Worm (Caenorhabditis elegans) whole organism, L2 larva: Measurements from ENCODE around the gene cest-32.

Source experiments
- F13H6.1 ChIP-seq: sonication (generic microtip); optimal IDR thresholded peaks from 2 replicates; lab custom pipeline; 2016; ENCODE audit warnings: missing genetic modification characterization, missing compliant biosample characterization
- ama-1 ChIP-seq: fragments of 150-350 bp; optimal IDR thresholded peaks from 2 replicates; lab custom pipeline; 2018; ENCODE audit warnings: inconsistent platforms
- dmd-4 ChIP-seq: sonication (generic microtip); optimal IDR thresholded peaks from 2 replicates; lab custom pipeline; 2017; ENCODE audit warnings: missing biosample characterization, missing genetic modification characterization
- elt-3 ChIP-seq: sonication (generic microtip); optimal IDR thresholded peaks from 2 replicates; lab custom pipeline; 2017; ENCODE audit warnings: missing biosample characterization, missing genetic modification characterization
- lin-13 ChIP-seq: fragments of 150-350 bp; optimal IDR thresholded peaks from 2 replicates; lab custom pipeline; 2014; ENCODE audit warnings: missing biosample characterization, missing genetic modification reagents, missing genetic modification characterization
- nhr-237 ChIP-seq: fragments of 150-350 bp; optimal IDR thresholded peaks from 2 replicates; lab custom pipeline; 2014; ENCODE audit warnings: missing biosample characterization, missing genetic modification characterization
- nhr-77 ChIP-seq: fragments of 150-350 bp; optimal IDR thresholded peaks from 2 replicates; lab custom pipeline; 2014; ENCODE audit warnings: missing biosample characterization, missing genetic modification characterization
- snpc-4 ChIP-seq: fragments of 150-350 bp; optimal IDR thresholded peaks from 2 replicates; lab custom pipeline; 2014; ENCODE audit warnings: missing biosample characterization, missing genetic modification characterization
- unc-62 ChIP-seq: fragments of 150-350 bp; optimal IDR thresholded peaks from 2 replicates; lab custom pipeline; 2014; ENCODE audit warnings: missing biosample characterization, missing genetic modification reagents, missing genetic modification characterization

DNA sequence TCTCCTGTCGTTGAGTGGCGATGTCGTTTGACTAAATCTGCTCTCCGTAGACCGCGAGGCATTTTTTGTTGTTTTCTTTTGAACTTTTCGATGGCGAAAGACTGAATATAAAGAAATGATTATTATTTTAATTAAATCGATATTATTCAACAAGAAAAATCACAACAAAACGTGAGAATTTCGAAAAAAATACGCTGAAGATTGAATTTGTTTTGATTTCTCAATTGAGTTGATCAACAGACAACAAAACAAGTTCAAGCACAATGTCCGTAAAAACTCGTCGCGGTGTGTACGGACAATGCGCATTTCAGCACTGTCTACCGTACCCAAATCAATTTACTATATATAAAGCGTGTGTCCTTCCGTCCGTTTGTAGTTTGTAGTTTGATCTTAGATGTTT is 44.3 kb upstream of the cest-32 start, which contains the start of gene B0238.9:
- TF ChIP-seq dmd-4 (tag; lab: Kevin White, UChicago) (no peak), nhr-237 (tag; lab: Kevin White, UChicago) (no peak), ama-1 (lab: Kevin White, UChicago) (no peak), lin-13 (GFP tag; lab: Kevin White, UChicago) (no peak), unc-62 (no peak), nhr-77 (tag; lab: Kevin White, UChicago) (no peak), F13H6.1 (no peak), snpc-4 (tag; lab: Kevin White, UChicago) (no peak), elt-3 (tag; lab: Kevin White, UChicago) (no peak)
